Worm (Caenorhabditis elegans) whole organism, L4/young adult: Measurements from ENCODE around the gene asah-2.

Experiments used
- W03F9.2 ChIP-seq: fragments of 150-350 bp; optimal IDR thresholded peaks from 2 replicates; lab custom pipeline; 2014; ENCODE audit warnings: missing biosample characterization, missing genetic modification characterization
- him-1 ChIP-seq: sonication (generic microtip); optimal IDR thresholded peaks from 2 replicates; lab custom pipeline; 2016; ENCODE audit warnings: missing genotype, missing genetic modification reagents, missing genetic modification characterization, missing compliant biosample characterization

DNA sequence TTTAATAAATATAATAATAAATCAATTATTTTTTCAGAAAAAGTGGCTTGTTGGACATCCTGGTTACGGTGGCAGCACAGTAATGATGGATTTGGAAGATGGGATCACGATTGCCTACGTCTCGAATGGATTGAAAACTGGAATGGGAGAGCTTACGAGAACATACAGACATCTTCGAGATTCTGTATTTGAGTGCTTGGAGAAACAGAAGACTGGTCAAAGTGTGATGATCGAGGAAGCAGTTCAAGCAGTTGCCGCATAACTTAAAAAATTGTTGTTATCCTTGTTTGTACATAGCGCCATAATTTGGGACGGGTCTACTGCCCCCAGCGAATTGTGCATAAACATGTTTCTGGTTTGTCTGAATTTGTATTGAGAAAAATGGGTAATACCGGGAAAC is 41.0 kb upstream of the asah-2 start:
- TF ChIP-seq W03F9.2 (tag; lab: Kevin White, UChicago) (no peak), him-1 (tag; lab: Kevin White, UChicago) (no peak)
